Fruit fly (Drosophila melanogaster) whole organism, embryonic: ENCODE data around the gene CG13640.

Source experiments
- Ada2b ChIP-seq: fragments of 200-800 bp; sonication (Bioruptor generic); IDR thresholded peaks from 2 replicates; pipeline ENCODE4 v1.3.6; 2022; ENCODE audit warnings: missing biosample characterization, missing genetic modification characterization
- CG10267 ChIP-seq: fragments of 200-800 bp; sonication (Bioruptor generic); optimal IDR thresholded peaks from 2 replicates; lab custom pipeline; 2018; ENCODE audit warnings: missing biosample characterization, mild to moderate bottlenecking, missing genetic modification characterization, moderate library complexity
- CG1602 ChIP-seq: fragments of 200-800 bp; sonication (Bioruptor generic); optimal IDR thresholded peaks from 3 replicates; lab custom pipeline; 2016; ENCODE audit warnings: missing biosample characterization, missing genetic modification characterization
- CG16779 ChIP-seq: fragments of 200-800 bp; sonication (Bioruptor generic); IDR thresholded peaks from 2 replicates; pipeline ENCODE4 v1.3.6; 2022; ENCODE audit warnings: missing biosample characterization, missing genetic modification characterization
- CG3995 ChIP-seq: fragments of 200-800 bp; sonication (Bioruptor generic); optimal IDR thresholded peaks from 3 replicates; lab custom pipeline; 2016; ENCODE audit warnings: missing biosample characterization, missing genetic modification characterization
- CG4424 ChIP-seq: fragments of 200-800 bp; sonication (Bioruptor generic); optimal IDR thresholded peaks from 3 replicates; lab custom pipeline; 2016; ENCODE audit warnings: missing biosample characterization, missing genetic modification characterization
- CG7987 ChIP-seq: fragments of 200-800 bp; sonication (Bioruptor generic); optimal IDR thresholded peaks from 2 replicates; lab custom pipeline; 2018; ENCODE audit warnings: missing biosample characterization, mild to moderate bottlenecking, missing genetic modification characterization, moderate library complexity
- CG9797 ChIP-seq: fragments of 200-800 bp; sonication (Bioruptor generic); optimal IDR thresholded peaks from 3 replicates; lab custom pipeline; 2018; ENCODE audit warnings: missing biosample characterization, mild to moderate bottlenecking, missing genetic modification characterization
- CkIIα-i1 ChIP-seq: fragments of 200-800 bp; sonication (Bioruptor generic); IDR thresholded peaks from 2 replicates; pipeline ENCODE4 v1.3.6; 2022; ENCODE audit warnings: missing biosample characterization, missing genetic modification characterization
- CrebB ChIP-seq: fragments of 200-800 bp; sonication (Bioruptor generic); optimal IDR thresholded peaks from 3 replicates; lab custom pipeline; 2018; ENCODE audit warnings: missing biosample characterization, mild to moderate bottlenecking, missing genetic modification characterization
- Deaf1 ChIP-seq: fragments of 200-800 bp; optimal IDR thresholded peaks from 3 replicates; lab custom pipeline; 2019; ENCODE audit warnings: missing biosample characterization, mild to moderate bottlenecking, missing genetic modification characterization, moderate library complexity
- Dfd ChIP-seq, 2 experiments: fragments of >200 bp; optimal IDR thresholded peaks; 2 replicates each; lab custom pipeline; 2017; ENCODE audit warnings: missing biosample characterization in 2 of 2, missing genetic modification characterization in 2 of 2
- H15 ChIP-seq: fragments of 200-800 bp; sonication (Bioruptor generic); IDR thresholded peaks from 3 replicates; pipeline ENCODE4 v1.3.6; 2022; ENCODE audit warnings: missing biosample characterization, missing genetic modification characterization
- HHEX ChIP-seq: fragments of 200-800 bp; sonication (Bioruptor generic); optimal IDR thresholded peaks from 3 replicates; lab custom pipeline; 2017; ENCODE audit warnings: missing biosample characterization, mild to moderate bottlenecking, missing genetic modification characterization, missing genetic modification reagents
- Hmr ChIP-seq: fragments of 200-800 bp; sonication (Bioruptor generic); optimal IDR thresholded peaks from 3 replicates; lab custom pipeline; 2017; ENCODE audit warnings: mild to moderate bottlenecking, missing biosample characterization, missing genetic modification reagents, missing genetic modification characterization
- Hr51 ChIP-seq, 2 experiments: fragments of 200-800 bp; sonication (Bioruptor generic); optimal IDR thresholded peaks; 2 replicates in 1 of 2; 3 replicates in 1 of 2; lab custom pipeline; 2016 to 2018; ENCODE audit warnings: missing biosample characterization in 2 of 2, missing genetic modification characterization in 2 of 2, mild to moderate bottlenecking in 1 of 2, moderate library complexity in 1 of 2
- MBD-R2 ChIP-seq: fragments of 200-800 bp; sonication (Bioruptor generic); IDR thresholded peaks from 2 replicates; pipeline ENCODE4 v1.3.6; 2022; ENCODE audit warnings: missing biosample characterization, missing genetic modification characterization
- Optix ChIP-seq: fragments of 200-800 bp; sonication (Bioruptor generic); IDR thresholded peaks from 3 replicates; pipeline ENCODE4 v1.3.6; 2022; ENCODE audit warnings: missing biosample characterization, missing genetic modification characterization
- Sox102F ChIP-seq: fragments of 200-800 bp; sonication (Bioruptor generic); optimal IDR thresholded peaks from 2 replicates; lab custom pipeline; 2018; ENCODE audit warnings: missing biosample characterization, mild to moderate bottlenecking, missing genetic modification characterization, moderate library complexity
- Usf ChIP-seq: fragments of 200-800 bp; sonication (Bioruptor generic); optimal IDR thresholded peaks from 2 replicates; lab custom pipeline; 2017; ENCODE audit warnings: missing genotype, missing biosample characterization, missing genetic modification characterization
- aop ChIP-seq: fragments of 200-800 bp; sonication (Bioruptor generic); IDR thresholded peaks from 2 replicates; pipeline ENCODE4 v1.3.6; 2022; ENCODE audit warnings: missing biosample characterization, missing genetic modification characterization
- chif ChIP-seq, 2 experiments: fragments of 200-800 bp; sonication (Bioruptor generic); optimal IDR thresholded peaks; 3 replicates each; lab custom pipeline; 2016; ENCODE audit warnings: missing biosample characterization in 2 of 2, missing genetic modification characterization in 2 of 2
- crc ChIP-seq: fragments of 200-800 bp; sonication (Bioruptor generic); optimal IDR thresholded peaks from 2 replicates; lab custom pipeline; 2016; ENCODE audit warnings: missing biosample characterization, missing genetic modification characterization
- da ChIP-seq: fragments of 200-800 bp; sonication (Bioruptor generic); optimal IDR thresholded peaks from 2 replicates; lab custom pipeline; 2016; ENCODE audit warnings: missing biosample characterization, missing genetic modification characterization
- dan ChIP-seq: fragments of 200-800 bp; sonication (Bioruptor generic); IDR thresholded peaks from 2 replicates; pipeline ENCODE4 v1.3.6; 2022; ENCODE audit warnings: missing biosample characterization, missing genetic modification characterization
- fu2 ChIP-seq: fragments of 200-800 bp; sonication (Bioruptor generic); optimal IDR thresholded peaks from 2 replicates; lab custom pipeline; 2016; ENCODE audit warnings: missing biosample characterization, missing genetic modification characterization
- hth ChIP-seq: fragments of >200 bp; optimal IDR thresholded peaks from 2 replicates; lab custom pipeline; 2017; ENCODE audit warnings: inconsistent platforms
- kni ChIP-seq: fragments of 200-800 bp; sonication (Bioruptor generic); optimal IDR thresholded peaks from 3 replicates; lab custom pipeline; 2017; ENCODE audit warnings: mild to moderate bottlenecking, missing biosample characterization, missing genetic modification reagents, missing genetic modification characterization
- lmd ChIP-seq: fragments of 200-800 bp; sonication (Bioruptor generic); IDR thresholded peaks from 2 replicates; pipeline ENCODE4 v1.3.6; 2022; ENCODE audit warnings: missing biosample characterization, missing genetic modification characterization
- nau ChIP-seq: fragments of 200-800 bp; sonication (Bioruptor generic); optimal IDR thresholded peaks from 3 replicates; lab custom pipeline; 2017; ENCODE audit warnings: missing biosample characterization, mild to moderate bottlenecking, missing genetic modification characterization, missing genetic modification reagents
- pan ChIP-seq, 4 experiments: fragments of >200 bp in 3 of 4; fragments of 200-800 bp in 1 of 4; sonication (Bioruptor generic) in 1 of 4; optimal IDR thresholded peaks in 3 of 4; IDR thresholded peaks in 1 of 4; 2 replicates each; pipeline versions ENCODE4 v1.3.6 to Lab custom; 2017 to 2022; ENCODE audit warnings: missing biosample characterization in 2 of 4, missing genetic modification characterization in 2 of 4, mixed read lengths in 1 of 4
- ro ChIP-seq: fragments of 200-800 bp; sonication (Bioruptor generic); IDR thresholded peaks from 2 replicates; pipeline ENCODE4 v1.3.6; 2022; ENCODE audit warnings: missing biosample characterization, missing genetic modification characterization
- row ChIP-seq: fragments of 200-800 bp; sonication (Bioruptor generic); IDR thresholded peaks from 3 replicates; pipeline ENCODE4 v1.3.6; 2022; ENCODE audit warnings: missing biosample characterization, missing genetic modification characterization
- schlank ChIP-seq: fragments of 200-800 bp; sonication (Bioruptor generic); optimal IDR thresholded peaks from 2 replicates; lab custom pipeline; 2018; ENCODE audit warnings: missing biosample characterization, mild to moderate bottlenecking, missing genetic modification characterization
- sqz ChIP-seq: fragments of 200-800 bp; sonication (Bioruptor generic); optimal IDR thresholded peaks from 3 replicates; lab custom pipeline; 2018; ENCODE audit warnings: missing biosample characterization, mild to moderate bottlenecking, missing genetic modification characterization
- tio ChIP-seq: fragments of 200-800 bp; sonication (Bioruptor generic); optimal IDR thresholded peaks from 2 replicates; lab custom pipeline; 2017; ENCODE audit warnings: missing biosample characterization, missing genetic modification characterization, inconsistent platforms
- unpg ChIP-seq: fragments of 200-800 bp; sonication (Bioruptor generic); optimal IDR thresholded peaks from 3 replicates; lab custom pipeline; 2018; ENCODE audit warnings: missing biosample characterization, mild to moderate bottlenecking, missing genetic modification characterization, moderate library complexity
- z ChIP-seq: fragments of 200-800 bp; sonication (Bioruptor generic); IDR thresholded peaks from 3 replicates; pipeline ENCODE4 v1.3.6; 2022; ENCODE audit warnings: missing biosample characterization, missing genetic modification characterization
- zf30C ChIP-seq: fragments of 200-800 bp; sonication (Bioruptor generic); optimal IDR thresholded peaks from 3 replicates; lab custom pipeline; 2018; ENCODE audit warnings: missing biosample characterization, mild to moderate bottlenecking, missing genetic modification characterization

CG13640 gene

dm6 chr3R:24890919-24891318 is 29.0 kb upstream of the CG13640 start (continued):
- TF ChIP-seq CG3995, result no peak
- TF ChIP-seq unpg (GFP tag; lab: Kevin White, UChicago), result peak; percentile 17
- TF ChIP-seq tio, result no peak
- TF ChIP-seq Optix (GFP tag; lab: Robert Waterston, UW), result no peak
- no peak for TF ChIP-seq pan (optimal IDR thresholded peaks at IDR 0.05; lab: Kevin White, UChicago)
- no peak for TF ChIP-seq pan (GFP tag; optimal IDR thresholded peaks at IDR 0.05 in 1 of 2, IDR thresholded peaks at IDR 0.05 in 1 of 2)
- TF ChIP-seq CG10267, result no peak
- no peak for TF ChIP-seq nau (GFP tag; lab: Kevin White, UChicago)
- no peak for TF ChIP-seq Deaf1 (tag; lab: Kevin White, UChicago)
- TF ChIP-seq CG9797, result no peak
- TF ChIP-seq Hr51 (GFP tag; optimal IDR thresholded peaks at IDR 0.05; lab: Kevin White, UChicago), result peak in 1 of 2 experiments; percentile 31
- no peak for TF ChIP-seq ro (GFP tag; lab: Robert Waterston, UW)
- TF ChIP-seq Dfd (GFP tag; optimal IDR thresholded peaks at IDR 0.05; lab: Kevin White, UChicago), result no peak
- TF ChIP-seq dan (GFP tag; lab: Robert Waterston, UW), result no peak
- peak; percentile 29 for TF ChIP-seq zf30C (GFP tag; lab: Kevin White, UChicago)
- TF ChIP-seq fu2 (GFP tag; lab: Kevin White, UChicago), result no peak
- TF ChIP-seq aop (GFP tag; lab: Robert Waterston, UW), result no peak
- TF ChIP-seq Hmr (GFP tag; lab: Kevin White, UChicago), result no peak
- TF ChIP-seq CkIIα-i1 (GFP tag; lab: Robert Waterston, UW), result no peak
- TF ChIP-seq HHEX, result no peak
- TF ChIP-seq CG16779, result no peak
- TF ChIP-seq crc (GFP tag; lab: Kevin White, UChicago), result no peak
- no peak for TF ChIP-seq H15 (GFP tag; lab: Robert Waterston, UW)
- TF ChIP-seq CG7987 (GFP tag; lab: Kevin White, UChicago), result no peak
- 0 out of 2 replicates have a peak, but pooled peaks have one; percentile 12 for TF ChIP-seq Ada2b (GFP tag; lab: Robert Waterston, UW)
- TF ChIP-seq MBD-R2 (GFP tag; lab: Robert Waterston, UW), result no peak
- no peak for TF ChIP-seq da (GFP tag; lab: Kevin White, UChicago)
- no peak for TF ChIP-seq lmd
- no peak for TF ChIP-seq chif (GFP tag; optimal IDR thresholded peaks at IDR 0.05; lab: Kevin White, UChicago)
- no peak for TF ChIP-seq schlank (tag; lab: Kevin White, UChicago)
- TF ChIP-seq z (GFP tag; lab: Robert Waterston, UW), result no peak
- TF ChIP-seq Usf, result no peak
- TF ChIP-seq CrebB (tag; lab: Kevin White, UChicago), result no peak
- peak; percentile 41; the same call in 2 of the 3 replicates for TF ChIP-seq row
- TF ChIP-seq Sox102F (GFP tag; lab: Kevin White, UChicago), result peak; percentile 24

dm6 chr3R:24890217-24890616 is 28.3 kb upstream of the CG13640 start:
- TF ChIP-seq CG4424 (GFP tag; lab: Kevin White, UChicago) (no peak), kni (GFP tag; lab: Kevin White, UChicago) (no peak), hth (lab: Kevin White, UChicago) (no peak), CG1602 (GFP tag; lab: Kevin White, UChicago) (no peak), sqz (GFP tag; lab: Kevin White, UChicago) (no peak)
